Worm (Caenorhabditis elegans) whole organism, young adult: Measurements from ENCODE around the gene ZK1290.10.

Experiments
- B0336.3 ChIP-seq: fragments of 200-800 bp; sonication (Bioruptor generic); IDR thresholded peaks from 2 replicates; pipeline ENCODE4 v1.3.6; 2022; ENCODE audit warnings: missing genetic modification characterization, missing compliant biosample characterization
- F22D6.2 ChIP-seq: sonication (generic microtip); optimal IDR thresholded peaks from 2 replicates; lab custom pipeline; 2016; ENCODE audit warnings: mild to moderate bottlenecking, missing genetic modification characterization, missing compliant biosample characterization
- F23B12.7 ChIP-seq: sonication (generic microtip); optimal IDR thresholded peaks from 2 replicates; lab custom pipeline; 2017; ENCODE audit warnings: missing genetic modification characterization, mild to moderate bottlenecking, missing compliant biosample characterization, antibody characterized with exemption, moderate library complexity; ENCODE audit not compliant: insufficient read depth
- F37B4.10 ChIP-seq: fragments of 200-800 bp; sonication (Bioruptor generic); IDR thresholded peaks from 2 replicates; pipeline ENCODE4 v1.3.6; 2022; ENCODE audit warnings: missing genetic modification characterization, missing compliant biosample characterization
- F49E8.2 ChIP-seq: sonication (generic microtip); optimal IDR thresholded peaks from 3 replicates; lab custom pipeline; 2017; ENCODE audit warnings: missing genetic modification characterization, mild to moderate bottlenecking, missing compliant biosample characterization, antibody characterized with exemption, moderate library complexity; ENCODE audit not compliant: insufficient read depth
- K11D2.4 ChIP-seq: fragments of 200-800 bp; sonication (Bioruptor generic); IDR thresholded peaks from 2 replicates; pipeline ENCODE4 v1.3.6; 2022; ENCODE audit warnings: missing genetic modification reagents, missing genetic modification characterization, missing compliant biosample characterization
- Y56A3A.18 ChIP-seq: fragments of 200-800 bp; sonication (Bioruptor generic); IDR thresholded peaks from 2 replicates; pipeline ENCODE4 v1.3.6; 2022; ENCODE audit warnings: missing genetic modification reagents, missing genetic modification characterization, missing compliant biosample characterization
- ZK185.1 ChIP-seq: sonication (generic microtip); optimal IDR thresholded peaks from 2 replicates; lab custom pipeline; 2016; ENCODE audit warnings: mild to moderate bottlenecking, missing genetic modification characterization, missing compliant biosample characterization; ENCODE audit not compliant: poor library complexity, severe bottlenecking
- attf-3 ChIP-seq: fragments of 200-800 bp; sonication (Bioruptor generic); conservative IDR thresholded peaks from 2 replicates; pipeline ENCODE4 v1.3.6; 2022; ENCODE audit warnings: missing genetic modification reagents, missing genetic modification characterization, missing compliant biosample characterization
- attf-5 ChIP-seq: fragments of 200-800 bp; sonication (Bioruptor generic); optimal IDR thresholded peaks from 2 replicates; lab custom pipeline; 2018; ENCODE audit warnings: mild to moderate bottlenecking, missing genetic modification characterization, missing compliant biosample characterization
- bed-2 ChIP-seq: fragments of 200-800 bp; sonication (Bioruptor generic); IDR thresholded peaks from 2 replicates; pipeline ENCODE4 v1.3.6; 2022; ENCODE audit warnings: missing genetic modification reagents, missing genetic modification characterization, missing compliant biosample characterization
- ceh-27 ChIP-seq: fragments of 200-800 bp; sonication (Bioruptor generic); optimal IDR thresholded peaks from 2 replicates; lab custom pipeline; 2018; ENCODE audit warnings: mild to moderate bottlenecking, missing genetic modification characterization, moderate library complexity, missing compliant biosample characterization
- chd-7 ChIP-seq: sonication (generic microtip); optimal IDR thresholded peaks from 2 replicates; lab custom pipeline; 2016; ENCODE audit warnings: mild to moderate bottlenecking, missing genetic modification characterization, moderate library complexity, missing compliant biosample characterization
- die-1 ChIP-seq: sonication (generic microtip); optimal IDR thresholded peaks from 2 replicates; lab custom pipeline; 2016; ENCODE audit warnings: missing genotype, mild to moderate bottlenecking, missing genetic modification characterization, missing compliant biosample characterization
- dox-1 ChIP-seq: fragments of 200-800 bp; sonication (Bioruptor generic); IDR thresholded peaks from 2 replicates; pipeline ENCODE4 v1.3.6; 2022; ENCODE audit warnings: missing genetic modification reagents, missing genetic modification characterization, missing compliant biosample characterization
- egl-44 ChIP-seq: fragments of 200-800 bp; sonication (Bioruptor generic); IDR thresholded peaks from 2 replicates; pipeline ENCODE4 v1.3.6; 2022; ENCODE audit warnings: missing genetic modification reagents, missing genetic modification characterization, missing compliant biosample characterization
- ekl-4 ChIP-seq: fragments of 200-800 bp; sonication (Bioruptor generic); IDR thresholded peaks from 2 replicates; pipeline ENCODE4 v1.3.6; 2022; ENCODE audit warnings: missing genetic modification reagents, missing genetic modification characterization, missing compliant biosample characterization
- ets-4 ChIP-seq: fragments of 200-800 bp; sonication (Bioruptor generic); optimal IDR thresholded peaks from 2 replicates; lab custom pipeline; 2018; ENCODE audit warnings: mild to moderate bottlenecking, missing genetic modification characterization, missing compliant biosample characterization
- hmg-1.2 ChIP-seq: fragments of 200-800 bp; sonication (Bioruptor generic); IDR thresholded peaks from 2 replicates; pipeline ENCODE4 v1.3.6; 2022; ENCODE audit warnings: missing genetic modification reagents, missing genetic modification characterization, missing compliant biosample characterization
- hmg-20 ChIP-seq: fragments of 200-800 bp; sonication (Bioruptor generic); IDR thresholded peaks from 2 replicates; pipeline ENCODE4 v1.3.6; 2022; ENCODE audit warnings: missing genetic modification reagents, missing genetic modification characterization, missing compliant biosample characterization
- let-607 ChIP-seq, 2 experiments: fragments of 200-800 bp in 1 of 2; sonication (Bioruptor generic) in 1 of 2; sonication (generic microtip) in 1 of 2; optimal IDR thresholded peaks; 2 replicates each; lab custom pipeline; 2016 to 2018; ENCODE audit warnings: mild to moderate bottlenecking in 2 of 2, missing compliant biosample characterization in 2 of 2, missing genetic modification characterization in 2 of 2, moderate library complexity in 2 of 2, missing genotype in 1 of 2
- lin-54 ChIP-seq: fragments of 200-800 bp; sonication (Bioruptor generic); optimal IDR thresholded peaks from 2 replicates; lab custom pipeline; 2018; ENCODE audit warnings: mild to moderate bottlenecking, missing genetic modification characterization, missing compliant biosample characterization
- madf-10 ChIP-seq: sonication (generic microtip); optimal IDR thresholded peaks from 2 replicates; lab custom pipeline; 2016; ENCODE audit warnings: mild to moderate bottlenecking, missing genetic modification characterization, missing compliant biosample characterization
- madf-3 ChIP-seq: fragments of 200-800 bp; sonication (Bioruptor generic); IDR thresholded peaks from 2 replicates; pipeline ENCODE4 v1.3.6; 2022; ENCODE audit warnings: missing genetic modification reagents, missing genetic modification characterization, missing compliant biosample characterization
- mcd-1 ChIP-seq: fragments of 200-800 bp; sonication (Bioruptor generic); IDR thresholded peaks from 2 replicates; pipeline ENCODE4 v1.3.6; 2022; ENCODE audit warnings: missing genetic modification reagents, missing genetic modification characterization, missing compliant biosample characterization
- nfya-1 ChIP-seq: sonication (generic microtip); optimal IDR thresholded peaks from 2 replicates; lab custom pipeline; 2017; ENCODE audit warnings: antibody characterized with exemption, missing compliant biosample characterization, missing genetic modification characterization, borderline replicate concordance; ENCODE audit not compliant: insufficient read depth
- nfyb-1 ChIP-seq: fragments of 200-800 bp; sonication (Bioruptor generic); IDR thresholded peaks from 2 replicates; pipeline ENCODE4 v1.3.6; 2022; ENCODE audit warnings: missing genetic modification reagents, missing genetic modification characterization, missing compliant biosample characterization
- pbrm-1 ChIP-seq: fragments of 200-800 bp; sonication (Bioruptor generic); IDR thresholded peaks from 2 replicates; pipeline ENCODE4 v1.3.6; 2022; ENCODE audit warnings: missing genetic modification reagents, missing genetic modification characterization, missing compliant biosample characterization
- repo-1 ChIP-seq: sonication (generic microtip); optimal IDR thresholded peaks from 2 replicates; lab custom pipeline; 2017; ENCODE audit warnings: mild to moderate bottlenecking, missing genetic modification characterization, missing compliant biosample characterization
- snpc-4 ChIP-seq, 5 experiments: fragments of 150-350 bp in 1 of 5; sonication (generic microtip) in 4 of 5; optimal IDR thresholded peaks; 2 replicates each; lab custom pipeline; 2014 to 2018; ENCODE audit warnings: missing genetic modification characterization in 5 of 5, missing biosample characterization in 3 of 5, antibody characterized with exemption in 2 of 5, mild to moderate bottlenecking in 2 of 5, missing compliant biosample characterization in 2 of 5, missing genotype in 2 of 5, moderate library complexity in 2 of 5, missing genetic modification reagents in 1 of 5
- tlf-1 ChIP-seq: fragments of 200-800 bp; sonication (Bioruptor generic); optimal IDR thresholded peaks from 2 replicates; lab custom pipeline; 2018; ENCODE audit warnings: mild to moderate bottlenecking, missing genetic modification characterization, missing compliant biosample characterization
- unc-62 ChIP-seq: fragments of 150-350 bp; optimal IDR thresholded peaks from 2 replicates; lab custom pipeline; 2014; ENCODE audit warnings: missing biosample characterization, missing genetic modification reagents, missing genetic modification characterization
- ztf-18 ChIP-seq: sonication (generic microtip); optimal IDR thresholded peaks from 2 replicates; lab custom pipeline; 2016; ENCODE audit warnings: missing genotype, mild to moderate bottlenecking, missing genetic modification characterization, missing compliant biosample characterization
- ztf-22 ChIP-seq: fragments of 200-800 bp; sonication (Bioruptor generic); optimal IDR thresholded peaks from 2 replicates; lab custom pipeline; 2018; ENCODE audit warnings: mild to moderate bottlenecking, missing genetic modification characterization, moderate library complexity, missing compliant biosample characterization
- ztf-25 ChIP-seq: fragments of 200-800 bp; sonication (Bioruptor generic); IDR thresholded peaks from 2 replicates; pipeline ENCODE4 v1.3.6; 2022; ENCODE audit warnings: missing genetic modification reagents, missing genetic modification characterization, missing compliant biosample characterization
- ztf-3 ChIP-seq: fragments of 200-800 bp; sonication (Bioruptor generic); optimal IDR thresholded peaks from 2 replicates; lab custom pipeline; 2018; ENCODE audit warnings: mild to moderate bottlenecking, missing genetic modification characterization, missing compliant biosample characterization

The ZK1290.10 gene

DNA sequence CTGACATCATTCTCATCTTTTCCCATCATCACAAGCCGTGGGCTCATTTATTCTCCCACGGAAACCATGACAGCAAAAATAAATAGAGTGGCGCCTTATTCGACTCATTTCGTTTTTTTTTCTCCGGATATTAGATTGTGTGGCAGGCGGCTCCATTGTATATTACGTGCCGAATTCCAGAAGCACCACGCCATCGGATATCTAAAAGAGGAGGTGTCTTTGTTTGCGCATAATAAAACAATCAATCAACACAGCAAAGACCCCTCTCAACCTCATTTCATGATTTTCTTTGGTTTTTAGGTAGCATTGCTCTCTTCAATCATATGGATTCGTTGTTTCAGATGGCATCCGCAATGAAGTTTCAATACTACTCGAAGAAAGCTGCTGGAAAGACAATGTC, 4.7 kb downstream of the ZK1290.10 start, which contains the start of gene tph-1:
Gene tph-1, plus strand, starts transcription at position 301 of the 400 bp plus-strand sequence.
- TF ChIP-seq hmg-1.2 (GFP tag; lab: Robert Waterston, UW) = no peak
- TF ChIP-seq madf-3 (GFP tag; lab: Robert Waterston, UW) = no peak

ce11 chrII:7548044-7548443, 5.7 kb downstream of the ZK1290.10 start, which contains the start of gene fbxa-224:
Gene fbxa-224 (minus strand): TSS chrII:7548144.
- TF ChIP-seq ceh-27 (GFP tag; lab: Kevin White, UChicago) (no peak), egl-44 (GFP tag; lab: Robert Waterston, UW) (no peak), F37B4.10 (GFP tag; lab: Robert Waterston, UW) (no peak), nfyb-1 (GFP tag; lab: Robert Waterston, UW) (no peak), hmg-20 (no peak), ets-4 (GFP tag; lab: Kevin White, UChicago) (no peak), ekl-4 (GFP tag; lab: Robert Waterston, UW) (no peak), chd-7 (tag; lab: Kevin White, UChicago) (no peak), attf-3 (no peak), bed-2 (GFP tag; lab: Robert Waterston, UW) (no peak), ztf-25 (GFP tag; lab: Robert Waterston, UW) (no peak)

- no peak for TF ChIP-seq F22D6.2
- TF ChIP-seq ztf-18 (tag; lab: Kevin White, UChicago) = no peak
- TF ChIP-seq B0336.3 (GFP tag; lab: Robert Waterston, UW) = no peak
- no peak for TF ChIP-seq snpc-4 (GFP tag; optimal IDR thresholded peaks at IDR 0.05; lab: Kevin White, UChicago)
- TF ChIP-seq snpc-4 (tag; optimal IDR thresholded peaks at IDR 0.05; lab: Kevin White, UChicago) = no peak
- no peak for TF ChIP-seq F49E8.2 (tag; lab: Kevin White, UChicago)
- TF ChIP-seq F23B12.7 (tag; lab: Kevin White, UChicago) = no peak
- no peak for TF ChIP-seq unc-62
- TF ChIP-seq attf-5 (GFP tag; lab: Kevin White, UChicago) = no peak
- no peak for TF ChIP-seq let-607 (tag; optimal IDR thresholded peaks at IDR 0.05; lab: Kevin White, UChicago)
- no peak for TF ChIP-seq madf-3 (GFP tag; lab: Robert Waterston, UW)
- no peak for TF ChIP-seq K11D2.4 (GFP tag; lab: Robert Waterston, UW)
- TF ChIP-seq ztf-3 (GFP tag; lab: Kevin White, UChicago) = no peak
- no peak for TF ChIP-seq die-1 (tag; lab: Kevin White, UChicago)
- TF ChIP-seq pbrm-1 (GFP tag; lab: Robert Waterston, UW) = no peak
- TF ChIP-seq lin-54 (GFP tag; lab: Kevin White, UChicago) = no peak
- no peak for TF ChIP-seq tlf-1 (GFP tag; lab: Kevin White, UChicago)
- no peak for TF ChIP-seq Y56A3A.18
- TF ChIP-seq nfya-1 (tag; lab: Kevin White, UChicago) = no peak
Observed at ce11 chrII:7547269-7547668, 6.4 kb downstream of the ZK1290.10 start.

DNA sequence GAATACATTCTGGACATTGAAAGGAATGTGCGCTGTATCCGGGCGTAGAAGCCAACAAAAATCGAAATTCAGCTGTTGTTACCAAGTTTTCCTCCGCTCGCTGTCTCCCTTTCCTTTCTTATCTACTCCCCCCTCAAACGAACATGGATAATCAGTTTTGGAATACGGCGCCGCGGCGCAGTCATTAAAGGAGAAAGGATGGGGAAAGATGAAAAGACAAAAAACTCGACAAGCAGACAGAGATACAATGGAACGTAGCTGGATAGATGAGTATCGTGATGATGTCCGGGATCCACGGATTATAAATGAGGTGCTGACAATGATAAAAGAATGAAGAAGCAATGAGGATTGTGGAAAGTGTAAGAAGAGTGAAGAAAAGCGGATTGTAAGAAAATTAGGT, 8.3 kb downstream of the ZK1290.10 start:
- TF ChIP-seq ztf-22 (GFP tag; lab: Kevin White, UChicago) = no peak
- no peak for TF ChIP-seq dox-1 (GFP tag; lab: Robert Waterston, UW)
- no peak for TF ChIP-seq madf-10 (tag; lab: Kevin White, UChicago)
- TF ChIP-seq mcd-1 = no peak
- TF ChIP-seq ZK185.1 (tag; lab: Kevin White, UChicago) = no peak
- no peak for TF ChIP-seq repo-1 (tag; lab: Kevin White, UChicago)
